Worm (Caenorhabditis elegans): ENCODE data around the gene srw-42.

Gene srw-42

ce11 chrV:16687227-16687626, 6.4 kb downstream of the srw-42 start, which contains the start of gene srz-102:
Gene srz-102, plus strand, starts transcription at chrV:16687527.
- no peak for TF ChIP-seq ceh-90 (tag; optimal IDR thresholded peaks at IDR 0.05)
- TF ChIP-seq egl-13 (tag; optimal IDR thresholded peaks at IDR 0.05): no peak
- no peak for TF ChIP-seq fkh-8 (tag; optimal IDR thresholded peaks at IDR 0.05)
- TF ChIP-seq aly-2 (tag; optimal IDR thresholded peaks at IDR 0.05): no peak
- TF ChIP-seq lin-13 (GFP tag; optimal IDR thresholded peaks at IDR 0.05): no peak
- TF ChIP-seq lin-14 (GFP tag; optimal IDR thresholded peaks at IDR 0.05): no peak
- TF ChIP-seq lin-15B (tag; optimal IDR thresholded peaks at IDR 0.05): no peak
- no peak for TF ChIP-seq C34B4.2 (tag; optimal IDR thresholded peaks at IDR 0.05)
- no peak for TF ChIP-seq sup-37 (GFP tag; optimal IDR thresholded peaks at IDR 0.05)
- no peak for TF ChIP-seq egl-27 (tag; optimal IDR thresholded peaks at IDR 0.05)

DNA sequence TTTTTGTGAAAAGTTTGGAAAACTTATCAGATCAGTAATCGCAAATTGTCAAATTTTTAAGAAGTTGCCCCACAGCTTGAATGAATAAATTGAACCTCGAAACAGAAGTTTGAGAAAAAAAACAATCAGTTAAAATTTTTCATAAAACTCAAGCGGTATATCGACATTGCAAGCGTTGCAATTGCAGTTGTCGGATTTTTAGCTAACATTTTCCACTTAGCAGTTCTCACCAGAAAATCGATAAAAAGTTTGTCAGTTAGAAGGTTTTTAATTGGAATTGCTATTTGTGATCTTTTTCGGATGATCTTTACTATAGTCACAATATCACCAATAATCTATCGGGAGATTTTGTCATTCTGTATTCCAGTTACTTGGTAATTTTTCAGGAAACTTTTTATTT, 7.9 kb downstream of the srw-42 start, which contains the start of gene srw-43:
TSS of gene srw-43 (plus strand) at position 301 of the 400 bp plus-strand sequence.
- no peak for TF ChIP-seq lin-15B (tag; optimal IDR thresholded peaks at IDR 0.05)

DNA sequence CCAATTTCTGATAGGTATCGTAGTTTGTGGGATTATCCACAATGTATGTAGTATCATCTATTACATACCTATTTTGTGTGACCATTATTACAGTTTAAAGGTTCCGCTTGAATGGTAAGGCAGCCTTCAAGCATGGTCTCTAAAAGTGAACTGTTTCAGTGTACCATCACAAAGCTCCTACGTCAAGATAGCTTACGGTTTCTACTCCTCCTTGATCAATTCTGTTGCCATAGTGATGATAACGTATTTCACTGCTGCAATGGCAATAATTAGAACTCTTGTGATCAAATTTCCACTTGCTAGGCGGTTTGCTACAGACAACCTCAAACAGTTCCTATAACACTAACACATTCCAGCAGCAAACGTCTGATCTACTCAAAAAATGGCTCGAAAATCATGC, 10.3 kb downstream of the srw-42 start:
- no peak for TF ChIP-seq snu-23 (GFP tag; optimal IDR thresholded peaks at IDR 0.05)
- TF ChIP-seq skn-1 (tag; optimal IDR thresholded peaks at IDR 0.05): no peak
- TF ChIP-seq elt-2 (tag; optimal IDR thresholded peaks at IDR 0.05): no peak
- no peak for TF ChIP-seq xbp-1 (tag; optimal IDR thresholded peaks at IDR 0.05)
- no peak for TF ChIP-seq ztf-11 (tag; optimal IDR thresholded peaks at IDR 0.05)
- TF ChIP-seq nhr-84 (tag; optimal IDR thresholded peaks at IDR 0.05): no peak
- no peak for TF ChIP-seq unc-130 (tag; optimal IDR thresholded peaks at IDR 0.05)
- TF ChIP-seq C34B4.2 (tag; optimal IDR thresholded peaks at IDR 0.05): no peak
- no peak for TF ChIP-seq lir-3 (tag; optimal IDR thresholded peaks at IDR 0.05; ENCODE audit: poor library complexity)
- no peak for TF ChIP-seq nhr-76 (tag; optimal IDR thresholded peaks at IDR 0.05)
- TF ChIP-seq efl-3 (GFP tag; optimal IDR thresholded peaks at IDR 0.05): no peak
- TF ChIP-seq ztf-4 (tag; optimal IDR thresholded peaks at IDR 0.05): no peak
- no peak for TF ChIP-seq nhr-20 (tag; optimal IDR thresholded peaks at IDR 0.05)
- no peak for TF ChIP-seq hpl-2 (GFP tag; optimal IDR thresholded peaks at IDR 0.05)
- no peak for TF ChIP-seq grh-1 (GFP tag; IDR thresholded peaks at IDR 0.05)
- TF ChIP-seq zip-4 (GFP tag; optimal IDR thresholded peaks at IDR 0.05): no peak
- no peak for TF ChIP-seq ces-1 (GFP tag; optimal IDR thresholded peaks at IDR 0.05)
- no peak for TF ChIP-seq tlp-1 (tag; optimal IDR thresholded peaks at IDR 0.05)

ce11 chrV:16682886-16683285, 10.7 kb downstream of the srw-42 start, which contains the start of gene srw-36:
Gene srw-36, plus strand, starts transcription at chrV:16683186.
- TF ChIP-seq nhr-19 (GFP tag; conservative IDR thresholded peaks at IDR 0.05): no peak
- TF ChIP-seq nhr-85 (tag): no peak
- no peak for TF ChIP-seq unc-130 (tag; optimal IDR thresholded peaks at IDR 0.05)
- no peak for TF ChIP-seq lin-13 (GFP tag; optimal IDR thresholded peaks at IDR 0.05)
- TF ChIP-seq nhr-47 (tag; optimal IDR thresholded peaks at IDR 0.05): no peak
- no peak for TF ChIP-seq Y116A8C.19 (tag; optimal IDR thresholded peaks at IDR 0.05; ENCODE audit: borderline replicate concordance)
- TF ChIP-seq fos-1 (tag; optimal IDR thresholded peaks at IDR 0.05): no peak
- no peak for TF ChIP-seq nhr-71 (tag; optimal IDR thresholded peaks at IDR 0.05)

DNA sequence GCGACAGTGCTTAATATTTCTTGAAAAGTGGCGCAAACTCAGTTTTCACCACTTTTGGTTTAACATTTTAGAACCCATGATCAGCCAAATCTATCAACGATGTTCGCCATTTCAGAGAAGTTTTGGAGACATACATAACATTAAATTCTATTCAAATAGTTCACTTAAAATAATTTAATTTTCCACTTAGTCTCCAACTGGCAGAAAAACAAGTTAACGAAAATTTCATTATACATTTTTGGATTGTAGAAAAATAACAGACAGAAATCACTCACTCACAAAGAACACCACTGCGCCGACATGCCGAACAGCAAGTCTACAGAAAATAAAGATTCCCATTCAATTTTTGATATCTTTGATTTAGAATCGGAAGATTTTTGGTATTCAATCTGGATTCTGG, 13.7 kb downstream of the srw-42 start, which contains the start of gene srw-44:
TSS of gene srw-44 (plus strand) at position 301 of the 400 bp plus-strand sequence.
- TF ChIP-seq fkh-10 (GFP tag; optimal IDR thresholded peaks at IDR 0.05): no peak

All from whole organism, L1 larva.